Worm (Caenorhabditis elegans) whole organism, L1 larva: Measurements from ENCODE around the gene F48E3.2.

ENCODE experiments used
- dsc-1 ChIP-seq: sonication (generic microtip); optimal IDR thresholded peaks from 2 replicates; lab custom pipeline; 2016; ENCODE audit warnings: mild to moderate bottlenecking, missing genetic modification characterization, missing compliant biosample characterization
- fos-1 ChIP-seq: fragments of 150-350 bp; optimal IDR thresholded peaks from 2 replicates; lab custom pipeline; 2014; ENCODE audit warnings: missing biosample characterization, missing genetic modification characterization
- lsy-2 ChIP-seq, 2 experiments: fragments of 150-350 bp; optimal IDR thresholded peaks; 2 replicates each; lab custom pipeline; 2014; ENCODE audit warnings: missing biosample characterization in 2 of 2, missing genetic modification characterization in 2 of 2
- sptf-1 ChIP-seq: fragments of 150-350 bp; optimal IDR thresholded peaks from 2 replicates; lab custom pipeline; 2014; ENCODE audit warnings: missing biosample characterization, missing genetic modification characterization
- zag-1 ChIP-seq: fragments of 150-350 bp; optimal IDR thresholded peaks from 2 replicates; lab custom pipeline; 2014; ENCODE audit warnings: missing biosample characterization, missing genetic modification characterization

- TF ChIP-seq sptf-1 (tag; lab: Kevin White, UChicago) (no peak), zag-1 (tag; lab: Kevin White, UChicago) (no peak), fos-1 (tag; lab: Kevin White, UChicago) (no peak), dsc-1 (no peak), lsy-2 (tag; optimal IDR thresholded peaks at IDR 0.05; lab: Kevin White, UChicago) (no peak)
Observed at ce11 chrX:7525271-7525670, 32.4 kb upstream of the F48E3.2 start, which contains the start of gene F46C8.3.
